Worm (Caenorhabditis elegans) whole organism, late embryonic: ENCODE results near the gene F55C12.19.

Experiments
- C08G9.2 ChIP-seq: sonication (generic microtip); optimal IDR thresholded peaks from 2 replicates; lab custom pipeline; 2016; ENCODE audit warnings: mild to moderate bottlenecking, missing genetic modification characterization, moderate library complexity, missing compliant biosample characterization
- F13H6.1 ChIP-seq: sonication (generic microtip); optimal IDR thresholded peaks from 2 replicates; lab custom pipeline; 2016; ENCODE audit warnings: missing genetic modification characterization, missing compliant biosample characterization
- K09A11.1 ChIP-seq: sonication (generic microtip); optimal IDR thresholded peaks from 2 replicates; lab custom pipeline; 2017; ENCODE audit warnings: antibody characterized with exemption, mild to moderate bottlenecking, missing genetic modification characterization, missing compliant biosample characterization; ENCODE audit not compliant: insufficient read depth
- T23F11.4 ChIP-seq: fragments of 200-800 bp; sonication (Bioruptor generic); optimal IDR thresholded peaks from 2 replicates; lab custom pipeline; 2018; ENCODE audit warnings: mild to moderate bottlenecking, missing genetic modification characterization, missing compliant biosample characterization
- Y22D7AL.16 ChIP-seq: sonication (generic microtip); optimal IDR thresholded peaks from 2 replicates; lab custom pipeline; 2016; ENCODE audit warnings: missing genetic modification characterization, missing compliant biosample characterization
- ama-1 ChIP-seq: fragments of 150-350 bp; optimal IDR thresholded peaks from 2 replicates; lab custom pipeline; 2014
- ceh-14 ChIP-seq: sonication (generic microtip); optimal IDR thresholded peaks from 2 replicates; lab custom pipeline; 2016; ENCODE audit warnings: missing genotype, missing genetic modification characterization, missing compliant biosample characterization
- ceh-18 ChIP-seq: sonication (generic microtip); optimal IDR thresholded peaks from 2 replicates; lab custom pipeline; 2016; ENCODE audit warnings: missing genetic modification characterization, missing compliant biosample characterization
- ceh-19 ChIP-seq: fragments of 200-800 bp; sonication (Bioruptor generic); optimal IDR thresholded peaks from 2 replicates; lab custom pipeline; 2018; ENCODE audit warnings: mild to moderate bottlenecking, missing genetic modification characterization, missing compliant biosample characterization
- ceh-2 ChIP-seq: sonication (generic microtip); optimal IDR thresholded peaks from 2 replicates; lab custom pipeline; 2016; ENCODE audit warnings: missing genotype, missing genetic modification characterization, missing compliant biosample characterization
- ceh-30 ChIP-seq: fragments of 150-350 bp; optimal IDR thresholded peaks from 2 replicates; lab custom pipeline; 2014; ENCODE audit warnings: missing biosample characterization, missing genetic modification characterization
- ceh-31 ChIP-seq: sonication (generic microtip); optimal IDR thresholded peaks from 2 replicates; lab custom pipeline; 2016; ENCODE audit warnings: missing genetic modification characterization, missing compliant biosample characterization
- ceh-45 ChIP-seq: fragments of 200-800 bp; sonication (Bioruptor generic); IDR thresholded peaks from 2 replicates; pipeline ENCODE4 v1.3.6; 2022; ENCODE audit warnings: missing genetic modification reagents, missing genetic modification characterization, missing compliant biosample characterization
- ceh-48 ChIP-seq: sonication (generic microtip); optimal IDR thresholded peaks from 2 replicates; lab custom pipeline; 2016; ENCODE audit warnings: missing genetic modification characterization, inconsistent platforms, missing compliant biosample characterization
- ceh-6 ChIP-seq: fragments of 200-800 bp; sonication (Bioruptor generic); optimal IDR thresholded peaks from 2 replicates; lab custom pipeline; 2018; ENCODE audit warnings: mild to moderate bottlenecking, missing genetic modification characterization, missing compliant biosample characterization
- ceh-9 ChIP-seq: sonication (generic microtip); optimal IDR thresholded peaks from 2 replicates; lab custom pipeline; 2016; ENCODE audit warnings: mild to moderate bottlenecking, missing genetic modification characterization, inconsistent platforms, missing compliant biosample characterization
- che-1 ChIP-seq: sonication (generic microtip); optimal IDR thresholded peaks from 2 replicates; lab custom pipeline; 2016; ENCODE audit warnings: mild to moderate bottlenecking, missing genetic modification characterization, missing compliant biosample characterization
- dmd-4 ChIP-seq: sonication (generic microtip); optimal IDR thresholded peaks from 2 replicates; lab custom pipeline; 2016; ENCODE audit warnings: borderline replicate concordance, missing genetic modification characterization, missing compliant biosample characterization
- elt-2 ChIP-seq: sonication (generic microtip); optimal IDR thresholded peaks from 2 replicates; lab custom pipeline; 2016; ENCODE audit warnings: missing genetic modification reagents, missing genetic modification characterization, missing compliant biosample characterization
- ets-4 ChIP-seq: sonication (generic microtip); optimal IDR thresholded peaks from 2 replicates; lab custom pipeline; 2016; ENCODE audit warnings: missing genetic modification characterization, missing compliant biosample characterization
- fax-1 ChIP-seq: sonication (generic microtip); optimal IDR thresholded peaks from 2 replicates; lab custom pipeline; 2016; ENCODE audit warnings: missing genotype, missing genetic modification characterization, missing compliant biosample characterization
- fkh-6 ChIP-seq: sonication (generic microtip); optimal IDR thresholded peaks from 2 replicates; lab custom pipeline; 2016; ENCODE audit warnings: missing genetic modification characterization, missing compliant biosample characterization
- hlh-13 ChIP-seq: fragments of 200-800 bp; sonication (Bioruptor generic); optimal IDR thresholded peaks from 2 replicates; lab custom pipeline; 2018; ENCODE audit warnings: mild to moderate bottlenecking, missing genetic modification characterization, missing compliant biosample characterization
- hlh-30 ChIP-seq: sonication (generic microtip); optimal IDR thresholded peaks from 2 replicates; lab custom pipeline; 2017; ENCODE audit warnings: antibody characterized with exemption, missing genetic modification characterization, missing compliant biosample characterization; ENCODE audit not compliant: insufficient read depth
- hlh-8 ChIP-seq: sonication (generic microtip); optimal IDR thresholded peaks from 2 replicates; lab custom pipeline; 2016; ENCODE audit warnings: missing genotype, missing genetic modification characterization, missing compliant biosample characterization
- lim-6 ChIP-seq: sonication (generic microtip); optimal IDR thresholded peaks from 2 replicates; lab custom pipeline; 2016; ENCODE audit warnings: missing genetic modification characterization, missing compliant biosample characterization
- lin-11 ChIP-seq: fragments of 200-800 bp; sonication (Bioruptor generic); optimal IDR thresholded peaks from 2 replicates; lab custom pipeline; 2018; ENCODE audit warnings: mild to moderate bottlenecking, missing genetic modification characterization, missing compliant biosample characterization
- mec-3 ChIP-seq: sonication (generic microtip); optimal IDR thresholded peaks from 2 replicates; lab custom pipeline; 2016; ENCODE audit warnings: borderline replicate concordance, missing genetic modification characterization, missing compliant biosample characterization
- nfya-1 ChIP-seq: sonication (generic microtip); optimal IDR thresholded peaks from 2 replicates; lab custom pipeline; 2017; ENCODE audit warnings: missing genetic modification characterization, mild to moderate bottlenecking, missing compliant biosample characterization, antibody characterized with exemption, moderate library complexity
- nhr-232 ChIP-seq: sonication (generic microtip); optimal IDR thresholded peaks from 2 replicates; lab custom pipeline; 2016; ENCODE audit warnings: missing genetic modification characterization, missing compliant biosample characterization
- npax-4 ChIP-seq: sonication (generic microtip); optimal IDR thresholded peaks from 2 replicates; lab custom pipeline; 2016; ENCODE audit warnings: missing genetic modification characterization, missing compliant biosample characterization
- odd-2 ChIP-seq: sonication (generic microtip); optimal IDR thresholded peaks from 2 replicates; lab custom pipeline; 2017; ENCODE audit warnings: antibody characterized with exemption, mild to moderate bottlenecking, missing genetic modification characterization, missing compliant biosample characterization
- pag-3 ChIP-seq: sonication (generic microtip); optimal IDR thresholded peaks from 2 replicates; lab custom pipeline; 2016; ENCODE audit warnings: missing compliant biosample characterization, missing genetic modification characterization, borderline replicate concordance
- pax-1 ChIP-seq: fragments of 150-350 bp; optimal IDR thresholded peaks from 2 replicates; lab custom pipeline; 2014; ENCODE audit warnings: missing biosample characterization, missing genetic modification characterization
- pqm-1 ChIP-seq: sonication (generic microtip); optimal IDR thresholded peaks from 2 replicates; lab custom pipeline; 2016; ENCODE audit warnings: missing genetic modification characterization, missing compliant biosample characterization
- pros-1 ChIP-seq: fragments of 150-350 bp; optimal IDR thresholded peaks from 2 replicates; lab custom pipeline; 2014; ENCODE audit warnings: missing biosample characterization, missing genetic modification reagents, missing genetic modification characterization
- rnt-1 ChIP-seq: sonication (generic microtip); optimal IDR thresholded peaks from 2 replicates; lab custom pipeline; 2016; ENCODE audit warnings: missing genetic modification characterization, missing compliant biosample characterization
- sox-4 ChIP-seq: sonication (generic microtip); optimal IDR thresholded peaks from 2 replicates; lab custom pipeline; 2017; ENCODE audit warnings: mild to moderate bottlenecking, missing genetic modification characterization, inconsistent platforms, missing compliant biosample characterization
- tbx-2 ChIP-seq: sonication (generic microtip); optimal IDR thresholded peaks from 2 replicates; lab custom pipeline; 2016; ENCODE audit warnings: missing genetic modification characterization, missing compliant biosample characterization
- unc-42 ChIP-seq: sonication (generic microtip); optimal IDR thresholded peaks from 2 replicates; lab custom pipeline; 2016; ENCODE audit warnings: missing genotype, missing genetic modification characterization, missing compliant biosample characterization
- unc-55 ChIP-seq: sonication (generic microtip); optimal IDR thresholded peaks from 2 replicates; lab custom pipeline; 2017; ENCODE audit warnings: missing biosample characterization, missing genetic modification reagents, missing genetic modification characterization
- unc-86 ChIP-seq: sonication (generic microtip); optimal IDR thresholded peaks from 2 replicates; lab custom pipeline; 2016; ENCODE audit warnings: missing genetic modification characterization, missing compliant biosample characterization
- zip-5 ChIP-seq: sonication (generic microtip); optimal IDR thresholded peaks from 2 replicates; lab custom pipeline; 2016; ENCODE audit warnings: missing genetic modification characterization, missing compliant biosample characterization
- ztf-16 ChIP-seq: sonication (generic microtip); optimal IDR thresholded peaks from 2 replicates; lab custom pipeline; 2017; ENCODE audit warnings: missing genetic modification characterization, missing compliant biosample characterization

The F55C12.19 gene

DNA sequence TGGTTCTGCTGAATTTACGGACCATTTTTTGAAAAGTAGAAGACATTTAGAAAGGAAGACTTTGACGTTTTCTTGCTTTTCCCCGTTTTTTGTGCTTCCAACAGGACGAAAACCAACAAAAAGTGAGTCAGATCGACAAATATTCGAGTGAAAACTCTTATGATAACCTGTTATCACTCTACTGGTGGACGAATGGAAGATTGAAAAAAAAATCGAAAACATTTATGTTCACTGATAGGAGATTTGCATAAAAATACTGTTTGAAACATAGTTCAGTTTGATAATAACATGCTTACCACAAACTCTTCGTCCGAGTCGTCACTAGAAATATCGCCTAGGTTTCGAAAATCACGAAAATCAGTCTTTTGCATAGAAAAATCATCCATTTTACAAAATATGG, 6.5 kb downstream of the F55C12.19 start:
- TF ChIP-seq K09A11.1 (tag; lab: Kevin White, UChicago) (no peak), ets-4 (tag; lab: Kevin White, UChicago) (no peak), lin-11 (no peak), pqm-1 (tag; lab: Kevin White, UChicago) (no peak), zip-5 (tag; lab: Kevin White, UChicago) (no peak), ceh-14 (no peak), ceh-9 (tag; lab: Kevin White, UChicago) (no peak), hlh-13 (GFP tag; lab: Kevin White, UChicago) (no peak), ceh-18 (no peak), fkh-6 (tag; lab: Kevin White, UChicago) (no peak), nfya-1 (no peak), che-1 (tag; lab: Kevin White, UChicago) (no peak), pag-3 (tag; lab: Kevin White, UChicago) (no peak), pax-1 (tag; lab: Kevin White, UChicago) (no peak), rnt-1 (no peak), lim-6 (tag; lab: Kevin White, UChicago) (no peak), hlh-8 (tag; lab: Kevin White, UChicago) (no peak), F13H6.1 (tag; lab: Kevin White, UChicago) (no peak)

DNA sequence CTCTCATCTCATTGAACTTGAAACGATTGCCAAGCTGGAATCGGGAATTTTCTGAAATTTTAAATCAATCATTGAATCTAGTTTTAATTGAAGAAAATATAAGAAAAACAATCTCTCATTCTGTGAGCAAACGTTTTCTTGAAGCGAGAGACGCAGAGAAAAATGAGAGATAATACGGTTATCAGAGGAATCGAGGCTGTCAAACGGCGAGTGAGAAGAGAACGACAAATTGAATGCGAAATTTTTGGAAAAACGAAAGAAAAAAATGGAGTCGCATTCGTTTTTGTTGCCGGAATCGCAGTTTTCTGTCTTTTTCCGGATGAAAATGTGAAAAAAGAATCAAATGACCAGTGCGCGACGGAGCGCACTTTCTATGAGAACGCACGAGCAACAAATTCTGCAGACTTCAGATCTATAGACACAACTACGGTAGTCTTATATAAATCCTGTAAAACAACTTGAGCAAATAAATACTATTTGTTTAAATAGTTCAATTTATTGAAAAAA, 7.7 kb downstream of the F55C12.19 start, which contains the start of gene tex-2:
TSS of gene tex-2 (minus strand) at position 51 of the 507 bp plus-strand sequence.
- TF ChIP-seq T23F11.4 (GFP tag; lab: Kevin White, UChicago): no peak
- peak; percentile 70 for TF ChIP-seq elt-2 (tag; lab: Kevin White, UChicago)
- peak; percentile 63 for TF ChIP-seq unc-42
- peak; percentile 47 for TF ChIP-seq zip-5 (tag; lab: Kevin White, UChicago)
- peak; percentile 31 for TF ChIP-seq C08G9.2 (tag; lab: Kevin White, UChicago)
- TF ChIP-seq ceh-45 (GFP tag; lab: Robert Waterston, UW): no peak
- no peak for TF ChIP-seq ceh-19 (GFP tag; lab: Kevin White, UChicago)
- TF ChIP-seq ceh-2 (tag; lab: Kevin White, UChicago): peak; percentile 14
- peak; percentile 60 for TF ChIP-seq ceh-31
- no peak for TF ChIP-seq pros-1
- peak; percentile 39 for TF ChIP-seq ztf-16
- no peak for TF ChIP-seq fax-1 (tag; lab: Kevin White, UChicago)
- peak; percentile 47 for TF ChIP-seq tbx-2
- no peak for TF ChIP-seq odd-2 (tag; lab: Kevin White, UChicago)
- no peak for TF ChIP-seq npax-4 (tag; lab: Kevin White, UChicago)

DNA sequence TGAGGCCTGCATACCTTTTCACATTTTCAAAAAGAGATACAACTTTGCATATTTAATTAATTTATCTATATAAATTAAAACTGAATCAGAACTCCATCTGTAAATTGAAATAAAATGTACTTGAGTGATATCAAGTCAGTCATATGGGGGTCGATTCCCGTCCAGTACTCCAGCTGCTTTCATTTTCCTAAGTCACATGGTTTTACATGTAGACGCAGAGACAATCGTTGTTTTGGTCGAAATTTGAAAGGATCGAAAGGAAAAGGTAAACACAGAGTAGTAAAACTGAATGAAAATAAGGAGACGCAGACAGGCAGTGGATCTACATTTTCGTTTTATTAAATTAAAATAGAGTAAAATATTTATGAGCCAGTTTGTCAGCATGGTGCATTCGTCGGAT, 8.2 kb downstream of the F55C12.19 start:
- TF ChIP-seq hlh-30 (peak; percentile 77), F13H6.1 (tag; lab: Kevin White, UChicago) (no peak)
- TF ChIP-seq, all 69 proteins: peak for 1

DNA sequence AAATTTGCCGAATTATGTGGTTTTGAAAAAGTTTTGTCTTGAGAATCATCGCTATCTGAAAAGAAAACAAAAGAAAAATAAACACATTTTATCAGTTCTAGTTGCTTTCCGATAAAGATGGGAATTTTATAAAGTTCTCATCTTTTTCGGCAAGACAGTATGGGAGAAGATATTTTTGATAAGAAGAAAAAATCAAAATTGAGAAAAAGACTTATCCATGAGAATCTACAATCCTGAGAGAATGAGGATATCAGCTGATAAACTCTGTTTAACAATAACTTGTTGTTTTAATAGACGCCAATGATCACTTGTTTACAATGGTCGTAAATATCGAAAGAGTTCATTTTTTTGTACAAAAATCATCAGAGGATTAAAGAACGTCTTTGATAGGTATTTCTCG, 10.1 kb downstream of the F55C12.19 start, which contains the start of gene F55C12.6:
TSS of gene F55C12.6 (minus strand) at position 101 of the 400 bp plus-strand sequence.
- no peak for TF ChIP-seq unc-55 (GFP tag; lab: Kevin White, UChicago)
- no peak for TF ChIP-seq ceh-31
- no peak for TF ChIP-seq ceh-30 (tag; lab: Kevin White, UChicago)
- TF ChIP-seq mec-3: no peak
- TF ChIP-seq sox-4: no peak
- no peak for TF ChIP-seq pros-1
- no peak for TF ChIP-seq Y22D7AL.16
- no peak for TF ChIP-seq tbx-2
- TF ChIP-seq ceh-14: no peak
- no peak for TF ChIP-seq pag-3 (tag; lab: Kevin White, UChicago)
- TF ChIP-seq ama-1 (lab: Kevin White, UChicago): no peak
- TF ChIP-seq fax-1 (tag; lab: Kevin White, UChicago): no peak
- TF ChIP-seq ceh-9 (tag; lab: Kevin White, UChicago): no peak
- TF ChIP-seq fkh-6 (tag; lab: Kevin White, UChicago): no peak
- TF ChIP-seq unc-86 (tag; lab: Kevin White, UChicago): no peak
- no peak for TF ChIP-seq dmd-4 (tag; lab: Kevin White, UChicago)
- TF ChIP-seq ceh-6 (GFP tag; lab: Kevin White, UChicago): no peak
- TF ChIP-seq ceh-48 (tag; lab: Kevin White, UChicago): no peak
- TF ChIP-seq nhr-232 (tag; lab: Kevin White, UChicago): no peak
